Worm (Caenorhabditis elegans) whole organism, L1 larva: ENCODE results near the gene T20B12.3.

Experiments
- C34B4.2 ChIP-seq: sonication (generic microtip); optimal IDR thresholded peaks from 2 replicates; lab custom pipeline; 2017; ENCODE audit warnings: mild to moderate bottlenecking, missing genetic modification characterization, missing compliant biosample characterization
- aha-1 ChIP-seq: fragments of 150-350 bp; optimal IDR thresholded peaks from 2 replicates; lab custom pipeline; 2014; ENCODE audit warnings: missing biosample characterization, missing genetic modification characterization
- ama-1 ChIP-seq: fragments of 150-350 bp; optimal IDR thresholded peaks from 2 replicates; lab custom pipeline; 2014
- ceh-90 ChIP-seq: sonication (generic microtip); optimal IDR thresholded peaks from 2 replicates; lab custom pipeline; 2016; ENCODE audit warnings: missing genetic modification characterization, missing compliant biosample characterization
- elt-3 ChIP-seq, 6 experiments: fragments of 150-350 bp in 1 of 6; sonication (generic microtip); optimal IDR thresholded peaks; 2 replicates each; lab custom pipeline; 2017 to 2018; ENCODE audit warnings: missing biosample characterization in 6 of 6, missing genetic modification characterization in 6 of 6, inconsistent platforms in 1 of 6
- fos-1 ChIP-seq: fragments of 150-350 bp; optimal IDR thresholded peaks from 2 replicates; lab custom pipeline; 2014; ENCODE audit warnings: missing biosample characterization, missing genetic modification characterization
- lir-3 ChIP-seq: sonication (generic microtip); optimal IDR thresholded peaks from 2 replicates; lab custom pipeline; 2016; ENCODE audit warnings: mild to moderate bottlenecking, missing genetic modification characterization, moderate library complexity, missing compliant biosample characterization; ENCODE audit not compliant: poor library complexity
- lsy-2 ChIP-seq, 2 experiments: fragments of 150-350 bp; optimal IDR thresholded peaks; 2 replicates each; lab custom pipeline; 2014; ENCODE audit warnings: missing biosample characterization in 2 of 2, missing genetic modification characterization in 2 of 2
- mep-1 ChIP-seq: fragments of 150-350 bp; optimal IDR thresholded peaks from 2 replicates; lab custom pipeline; 2014; ENCODE audit warnings: missing biosample characterization, missing genetic modification characterization
- nhr-71 ChIP-seq: sonication (generic microtip); optimal IDR thresholded peaks from 2 replicates; lab custom pipeline; 2016; ENCODE audit warnings: mild to moderate bottlenecking, missing genetic modification characterization, moderate library complexity, missing compliant biosample characterization
- snpc-4 ChIP-seq: fragments of 150-350 bp; optimal IDR thresholded peaks from 2 replicates; lab custom pipeline; 2014; ENCODE audit warnings: missing biosample characterization, missing genetic modification characterization
- tbx-2 ChIP-seq: sonication (generic microtip); optimal IDR thresholded peaks from 2 replicates; lab custom pipeline; 2016; ENCODE audit warnings: missing genetic modification characterization, missing compliant biosample characterization
- unc-30 ChIP-seq: sonication (generic microtip); optimal IDR thresholded peaks from 2 replicates; lab custom pipeline; 2017; ENCODE audit warnings: missing biosample characterization, missing genetic modification characterization
- ztf-11 ChIP-seq, 2 experiments: sonication (generic microtip); optimal IDR thresholded peaks; 2 replicates each; lab custom pipeline; 2016 to 2017; ENCODE audit warnings: missing genetic modification characterization in 2 of 2, missing biosample characterization in 1 of 2, missing compliant biosample characterization in 1 of 2

DNA sequence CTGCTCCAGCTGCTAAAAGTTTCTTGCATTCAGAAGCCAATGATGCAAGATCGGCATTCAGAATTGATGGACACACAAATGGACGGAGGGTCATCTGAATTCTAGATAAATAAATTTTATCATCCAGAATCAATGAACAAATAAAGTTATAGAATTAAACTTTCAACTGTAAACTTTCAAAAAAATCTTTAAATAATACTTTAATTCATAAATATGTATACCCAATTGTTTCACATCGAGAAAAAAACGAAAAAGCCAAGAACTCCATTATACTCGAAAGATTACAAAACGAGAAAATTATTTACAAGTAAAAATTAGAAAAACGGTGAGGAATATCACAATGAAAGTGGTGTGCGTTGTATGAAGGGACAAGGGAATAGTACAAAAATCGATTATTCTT lies 34.9 kb upstream of the T20B12.3 start, which contains the start of gene F08F8.7:
- TF ChIP-seq tbx-2 (tag; lab: Kevin White, UChicago), result no peak
- TF ChIP-seq lir-3 (tag; lab: Kevin White, UChicago), result no peak
- no peak for TF ChIP-seq elt-3 (tag; optimal IDR thresholded peaks at IDR 0.05; lab: Kevin White, UChicago)
- TF ChIP-seq unc-30, result no peak
- no peak for TF ChIP-seq mep-1 (tag; lab: Kevin White, UChicago)
- no peak for TF ChIP-seq ztf-11 (tag; optimal IDR thresholded peaks at IDR 0.05; lab: Kevin White, UChicago)
- TF ChIP-seq C34B4.2 (tag; lab: Kevin White, UChicago), result no peak
- no peak for TF ChIP-seq aha-1 (tag; lab: Kevin White, UChicago)
- TF ChIP-seq ceh-90 (tag; lab: Kevin White, UChicago), result no peak
- no peak for TF ChIP-seq fos-1 (tag; lab: Kevin White, UChicago)
- no peak for TF ChIP-seq snpc-4
- no peak for TF ChIP-seq nhr-71
- TF ChIP-seq lsy-2 (tag; optimal IDR thresholded peaks at IDR 0.05; lab: Kevin White, UChicago), result no peak
- no peak for TF ChIP-seq ama-1 (lab: Kevin White, UChicago)
